Worm (Caenorhabditis elegans): ENCODE results near the gene K01A2.10.

DNA sequence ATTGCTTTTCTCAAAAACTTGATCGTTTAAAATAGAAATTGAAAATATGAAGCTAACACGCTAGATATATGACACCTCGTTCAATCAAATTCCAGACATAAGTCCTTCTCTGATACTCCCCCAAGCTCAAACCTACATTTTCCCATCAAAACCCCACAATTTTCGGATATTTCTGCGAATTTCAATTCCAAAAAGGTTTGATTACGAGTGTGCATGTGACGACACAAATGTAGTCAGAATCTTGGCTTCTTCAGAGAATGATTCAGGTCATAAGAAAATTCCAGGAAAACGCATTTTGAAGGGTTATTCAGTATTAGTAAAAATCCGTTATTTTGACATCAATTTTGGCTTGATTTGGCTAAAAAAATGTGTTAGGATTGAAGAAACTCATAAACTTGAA lies 11.9 kb upstream of the K01A2.10 start:
- TF ChIP-seq lin-39 (tag; optimal IDR thresholded peaks at IDR 0.05), result no peak
- no peak for TF ChIP-seq lin-13 (GFP tag; optimal IDR thresholded peaks at IDR 0.05)
- TF ChIP-seq alr-1 (tag; optimal IDR thresholded peaks at IDR 0.05), result no peak
- no peak for TF ChIP-seq nhr-129 (tag; optimal IDR thresholded peaks at IDR 0.05)
